Worm (Caenorhabditis elegans) whole organism, L1 larva: Measurements from ENCODE around the gene pxd-1.

ENCODE experiments used
- C16A3.4 ChIP-seq: fragments of 150-350 bp; optimal IDR thresholded peaks from 2 replicates; lab custom pipeline; 2014; ENCODE audit warnings: missing biosample characterization, missing genetic modification characterization
- C34B4.2 ChIP-seq: sonication (generic microtip); optimal IDR thresholded peaks from 2 replicates; lab custom pipeline; 2017; ENCODE audit warnings: mild to moderate bottlenecking, missing genetic modification characterization, missing compliant biosample characterization
- Y116A8C.19 ChIP-seq: sonication (generic microtip); optimal IDR thresholded peaks from 2 replicates; lab custom pipeline; 2016; ENCODE audit warnings: missing compliant biosample characterization, missing genetic modification characterization, borderline replicate concordance
- aha-1 ChIP-seq: fragments of 150-350 bp; optimal IDR thresholded peaks from 2 replicates; lab custom pipeline; 2014; ENCODE audit warnings: missing biosample characterization, missing genetic modification characterization
- alr-1 ChIP-seq: fragments of 200-800 bp; sonication (Bioruptor generic); optimal IDR thresholded peaks from 2 replicates; lab custom pipeline; 2018; ENCODE audit warnings: borderline replicate concordance, mild to moderate bottlenecking, missing genetic modification characterization, missing compliant biosample characterization
- aly-2 ChIP-seq: fragments of 150-350 bp; optimal IDR thresholded peaks from 2 replicates; lab custom pipeline; 2014; ENCODE audit warnings: missing biosample characterization, missing genetic modification characterization
- ama-1 ChIP-seq: fragments of 150-350 bp; optimal IDR thresholded peaks from 2 replicates; lab custom pipeline; 2014
- blmp-1 ChIP-seq: fragments of 150-350 bp; optimal IDR thresholded peaks from 2 replicates; lab custom pipeline; 2014; ENCODE audit warnings: missing biosample characterization, missing genetic modification characterization
- ceh-8 ChIP-seq: fragments of 200-800 bp; sonication (Bioruptor generic); optimal IDR thresholded peaks from 2 replicates; lab custom pipeline; 2018; ENCODE audit warnings: mild to moderate bottlenecking, missing genetic modification characterization, moderate library complexity, missing compliant biosample characterization
- ceh-82 ChIP-seq, 3 experiments: fragments of 150-350 bp in 1 of 3; sonication (generic microtip) in 2 of 3; optimal IDR thresholded peaks; 2 replicates each; lab custom pipeline; 2014 to 2017; ENCODE audit warnings: missing biosample characterization in 3 of 3, missing genetic modification characterization in 3 of 3
- ceh-88 ChIP-seq: fragments of 200-800 bp; sonication (Bioruptor generic); IDR thresholded peaks from 2 replicates; pipeline ENCODE4 v1.3.6; 2022; ENCODE audit warnings: missing genetic modification characterization, missing compliant biosample characterization
- dsc-1 ChIP-seq: sonication (generic microtip); optimal IDR thresholded peaks from 2 replicates; lab custom pipeline; 2016; ENCODE audit warnings: mild to moderate bottlenecking, missing genetic modification characterization, missing compliant biosample characterization
- efl-1 ChIP-seq, 4 experiments: fragments of 150-350 bp; optimal IDR thresholded peaks in 3 of 4; peaks in 1 of 4; 1 replicate in 1 of 4; 2 replicates in 3 of 4; lab custom pipeline; 2014; ENCODE audit warnings: missing biosample characterization in 2 of 4, missing genetic modification characterization in 2 of 4, missing genetic modification reagents in 2 of 4
- efl-3 ChIP-seq: fragments of 200-800 bp; sonication (Bioruptor generic); optimal IDR thresholded peaks from 2 replicates; lab custom pipeline; 2018; ENCODE audit warnings: mild to moderate bottlenecking, missing genetic modification characterization, missing compliant biosample characterization
- egl-13 ChIP-seq: sonication (generic microtip); optimal IDR thresholded peaks from 2 replicates; lab custom pipeline; 2016; ENCODE audit warnings: missing genotype, missing genetic modification reagents, missing genetic modification characterization, missing compliant biosample characterization
- egl-27 ChIP-seq, 2 experiments: fragments of 150-350 bp in 1 of 2; sonication (generic microtip); optimal IDR thresholded peaks; 3 replicates each; lab custom pipeline; 2017 to 2018; ENCODE audit warnings: missing biosample characterization in 2 of 2, missing genetic modification characterization in 2 of 2, missing genetic modification reagents in 2 of 2
- grh-1 ChIP-seq: fragments of 200-800 bp; sonication (Bioruptor generic); IDR thresholded peaks from 2 replicates; pipeline ENCODE4 v1.3.6; 2022; ENCODE audit warnings: missing genetic modification reagents, missing genetic modification characterization, missing compliant biosample characterization
- hlh-4 ChIP-seq: sonication (generic microtip); optimal IDR thresholded peaks from 2 replicates; lab custom pipeline; 2016; ENCODE audit warnings: mild to moderate bottlenecking, missing genetic modification characterization, missing compliant biosample characterization
- hpl-2 ChIP-seq: fragments of 150-350 bp; optimal IDR thresholded peaks from 2 replicates; lab custom pipeline; 2014; ENCODE audit warnings: missing biosample characterization, missing genetic modification reagents, missing genetic modification characterization
- irx-1 ChIP-seq: sonication (generic microtip); optimal IDR thresholded peaks from 2 replicates; lab custom pipeline; 2016; ENCODE audit warnings: missing genetic modification characterization, missing compliant biosample characterization
- jun-1 ChIP-seq: fragments of 150-350 bp; optimal IDR thresholded peaks from 2 replicates; lab custom pipeline; 2014; ENCODE audit warnings: missing biosample characterization, missing genetic modification reagents, missing genetic modification characterization
- lin-13 ChIP-seq: fragments of 150-350 bp; optimal IDR thresholded peaks from 2 replicates; lab custom pipeline; 2014; ENCODE audit warnings: missing biosample characterization, missing genetic modification reagents, missing genetic modification characterization
- lin-14 ChIP-seq: fragments of 200-800 bp; sonication (Bioruptor generic); optimal IDR thresholded peaks from 2 replicates; lab custom pipeline; 2018; ENCODE audit warnings: mild to moderate bottlenecking, missing genetic modification characterization, moderate library complexity, missing compliant biosample characterization
- lir-3 ChIP-seq: sonication (generic microtip); optimal IDR thresholded peaks from 2 replicates; lab custom pipeline; 2016; ENCODE audit warnings: mild to moderate bottlenecking, missing genetic modification characterization, moderate library complexity, missing compliant biosample characterization; ENCODE audit not compliant: poor library complexity
- lsy-2 ChIP-seq, 2 experiments: fragments of 150-350 bp; optimal IDR thresholded peaks; 2 replicates each; lab custom pipeline; 2014; ENCODE audit warnings: missing biosample characterization in 2 of 2, missing genetic modification characterization in 2 of 2
- mab-9 ChIP-seq: fragments of 200-800 bp; sonication (Bioruptor generic); IDR thresholded peaks from 2 replicates; pipeline ENCODE4 v1.3.6; 2022; ENCODE audit warnings: missing genetic modification reagents, missing genetic modification characterization, missing compliant biosample characterization
- nhr-12 ChIP-seq: sonication (generic microtip); optimal IDR thresholded peaks from 2 replicates; lab custom pipeline; 2017; ENCODE audit warnings: missing biosample characterization, missing genetic modification characterization
- nhr-19 ChIP-seq: fragments of 200-800 bp; sonication (Bioruptor generic); conservative IDR thresholded peaks from 2 replicates; pipeline ENCODE4 v1.3.6; 2022; ENCODE audit warnings: missing genetic modification characterization, missing compliant biosample characterization
- nhr-20 ChIP-seq: sonication (generic microtip); optimal IDR thresholded peaks from 2 replicates; lab custom pipeline; 2016; ENCODE audit warnings: mild to moderate bottlenecking, missing genetic modification characterization, missing compliant biosample characterization
- nhr-28 ChIP-seq: fragments of 150-350 bp; optimal IDR thresholded peaks from 2 replicates; lab custom pipeline; 2014; ENCODE audit warnings: missing biosample characterization, missing genetic modification characterization
- nhr-47 ChIP-seq: sonication (generic microtip); optimal IDR thresholded peaks from 2 replicates; lab custom pipeline; 2016; ENCODE audit warnings: mild to moderate bottlenecking, missing genetic modification characterization, moderate library complexity, missing compliant biosample characterization
- nhr-71 ChIP-seq: sonication (generic microtip); optimal IDR thresholded peaks from 2 replicates; lab custom pipeline; 2016; ENCODE audit warnings: mild to moderate bottlenecking, missing genetic modification characterization, moderate library complexity, missing compliant biosample characterization
- nhr-76 ChIP-seq: sonication (generic microtip); optimal IDR thresholded peaks from 2 replicates; lab custom pipeline; 2017; ENCODE audit warnings: missing biosample characterization, missing genetic modification characterization
- nhr-77 ChIP-seq: fragments of 150-350 bp; optimal IDR thresholded peaks from 2 replicates; lab custom pipeline; 2014; ENCODE audit warnings: missing biosample characterization, missing genetic modification characterization
- nhr-84 ChIP-seq: sonication (generic microtip); optimal IDR thresholded peaks from 2 replicates; lab custom pipeline; 2017; ENCODE audit warnings: missing biosample characterization, missing genetic modification characterization
- nhr-85 ChIP-seq: sonication (generic microtip); peaks from one replicate; lab custom pipeline; 2016; ENCODE audit warnings: missing genetic modification characterization, inconsistent platforms, missing compliant biosample characterization
- pax-3 ChIP-seq: fragments of 200-800 bp; sonication (Bioruptor generic); optimal IDR thresholded peaks from 2 replicates; lab custom pipeline; 2018; ENCODE audit warnings: mild to moderate bottlenecking, missing genetic modification characterization, moderate library complexity, missing compliant biosample characterization
- skn-1 ChIP-seq: fragments of 150-350 bp; optimal IDR thresholded peaks from 2 replicates; lab custom pipeline; 2014; ENCODE audit warnings: missing biosample characterization, missing genetic modification characterization
- snu-23 ChIP-seq: sonication (generic microtip); optimal IDR thresholded peaks from 2 replicates; lab custom pipeline; 2016; ENCODE audit warnings: missing genetic modification characterization, missing compliant biosample characterization
- tbx-2 ChIP-seq: sonication (generic microtip); optimal IDR thresholded peaks from 2 replicates; lab custom pipeline; 2016; ENCODE audit warnings: missing genetic modification characterization, missing compliant biosample characterization
- unc-30 ChIP-seq: sonication (generic microtip); optimal IDR thresholded peaks from 2 replicates; lab custom pipeline; 2017; ENCODE audit warnings: missing biosample characterization, missing genetic modification characterization
- unc-98 ChIP-seq: fragments of 200-800 bp; sonication (Bioruptor generic); IDR thresholded peaks from 2 replicates; pipeline ENCODE4 v1.3.6; 2022; ENCODE audit warnings: missing genetic modification characterization, missing compliant biosample characterization
- vab-15 ChIP-seq: sonication (generic microtip); optimal IDR thresholded peaks from 2 replicates; lab custom pipeline; 2017; ENCODE audit warnings: missing genotype, mild to moderate bottlenecking, missing genetic modification characterization, missing compliant biosample characterization
- xbp-1 ChIP-seq: sonication (generic microtip); optimal IDR thresholded peaks from 2 replicates; lab custom pipeline; 2016; ENCODE audit warnings: missing genetic modification characterization, missing compliant biosample characterization
- zip-4 ChIP-seq: fragments of 200-800 bp; sonication (Bioruptor generic); optimal IDR thresholded peaks from 2 replicates; lab custom pipeline; 2018; ENCODE audit warnings: mild to moderate bottlenecking, missing genetic modification characterization, moderate library complexity, missing compliant biosample characterization

The pxd-1 gene

ce11 chrIII:4019801-4020200 lies 13.9 kb downstream of the pxd-1 start, which contains the start of gene snpc-3.4 (continued):
- TF ChIP-seq ceh-88 (GFP tag; lab: Robert Waterston, UW) (no peak), dsc-1 (no peak), lin-14 (GFP tag; lab: Kevin White, UChicago) (peak; percentile 77), egl-27 (tag; optimal IDR thresholded peaks at IDR 0.05; lab: Kevin White, UChicago) (no peak), nhr-77 (peak; percentile 47), snu-23 (GFP tag; lab: Kevin White, UChicago) (peak; percentile 82), egl-13 (tag; lab: Kevin White, UChicago) (no peak), nhr-85 (tag; lab: Kevin White, UChicago) (peak; percentile 86), ceh-82 (tag; optimal IDR thresholded peaks at IDR 0.05; lab: Kevin White, UChicago) (peak in 2 of 3 experiments; percentile 66 to 82), grh-1 (GFP tag; lab: Robert Waterston, UW) (no peak), nhr-20 (tag; lab: Kevin White, UChicago) (peak; percentile 65), jun-1 (peak; percentile 51), ama-1 (no peak), efl-1 (optimal IDR thresholded peaks at IDR 0.05; lab: Kevin White, UChicago) (peak; percentile 77 to 89), efl-1 (GFP tag; optimal IDR thresholded peaks at IDR 0.05 in 1 of 2; lab: Kevin White, UChicago) (peak; percentile 90 to 98), pax-3 (tag; lab: Kevin White, UChicago) (no peak), alr-1 (no peak), nhr-71 (tag; lab: Kevin White, UChicago) (peak; percentile 75), tbx-2 (tag; lab: Kevin White, UChicago) (peak; percentile 60), aha-1 (no peak), hpl-2 (GFP tag; lab: Kevin White, UChicago) (no peak), aly-2 (peak; percentile 53), lsy-2 (tag; optimal IDR thresholded peaks at IDR 0.05; lab: Kevin White, UChicago) (peak; percentile 98 to 99), unc-30 (tag; lab: Kevin White, UChicago) (no peak), Y116A8C.19 (tag; lab: Kevin White, UChicago) (no peak), nhr-76 (tag; lab: Kevin White, UChicago) (no peak), nhr-47 (tag; lab: Kevin White, UChicago) (peak; percentile 77), hlh-4 (no peak), skn-1 (tag; lab: Kevin White, UChicago) (peak; percentile 86), C16A3.4 (tag; lab: Kevin White, UChicago) (peak; percentile 81), efl-3 (GFP tag; lab: Kevin White, UChicago) (no peak)

- no peak for TF ChIP-seq grh-1 (GFP tag; lab: Robert Waterston, UW)
- TF ChIP-seq vab-15 (tag; lab: Kevin White, UChicago) = no peak
- no peak for TF ChIP-seq efl-1 (optimal IDR thresholded peaks at IDR 0.05; lab: Kevin White, UChicago)
- TF ChIP-seq efl-1 (GFP tag; optimal IDR thresholded peaks at IDR 0.05 in 1 of 2; lab: Kevin White, UChicago) = peak in 1 of 2 experiments; percentile 47
- TF ChIP-seq unc-98 (GFP tag; lab: Robert Waterston, UW) = no peak
- no peak for TF ChIP-seq hlh-4
Measured at ce11 chrIII:4021866-4022265, 15.9 kb downstream of the pxd-1 start, which contains the start of gene tftc-5. tftc-5 (plus strand) TSS chrIII:4022166.

ce11 chrIII:4028061-4028460 lies 22.1 kb downstream of the pxd-1 start, which contains the start of gene T02C12.5:
T02C12.5 (minus strand) TSS chrIII:4028161.
- peak; percentile 40 for TF ChIP-seq dsc-1
- no peak for TF ChIP-seq nhr-28 (tag; lab: Kevin White, UChicago)
- TF ChIP-seq, all 84 proteins: peak for 1

- no peak for TF ChIP-seq nhr-84 (tag; lab: Kevin White, UChicago)
- no peak for TF ChIP-seq efl-1 (optimal IDR thresholded peaks at IDR 0.05; lab: Kevin White, UChicago)
- peak in 1 of 2 experiments; percentile 72 for TF ChIP-seq efl-1 (GFP tag; optimal IDR thresholded peaks at IDR 0.05 in 1 of 2; lab: Kevin White, UChicago)
Measured at ce11 chrIII:4030839-4031238, 24.9 kb downstream of the pxd-1 start.

ce11 chrIII:4034984-4035383 lies 29.0 kb downstream of the pxd-1 start:
- TF ChIP-seq C34B4.2 (tag; lab: Kevin White, UChicago) (no peak), lin-14 (GFP tag; lab: Kevin White, UChicago) (peak; percentile 62), lin-13 (GFP tag; lab: Kevin White, UChicago) (no peak), ceh-82 (tag; optimal IDR thresholded peaks at IDR 0.05; lab: Kevin White, UChicago) (peak in 1 of 3 experiments; percentile 30), zip-4 (peak; percentile 34), irx-1 (tag; lab: Kevin White, UChicago) (no peak), blmp-1 (tag; lab: Kevin White, UChicago) (peak; percentile 1), xbp-1 (no peak), aly-2 (no peak), nhr-12 (tag; lab: Kevin White, UChicago) (no peak), ceh-8 (GFP tag; lab: Kevin White, UChicago) (no peak), nhr-19 (no peak), mab-9 (GFP tag; lab: Robert Waterston, UW) (no peak), skn-1 (tag; lab: Kevin White, UChicago) (peak; percentile 44), lir-3 (tag; lab: Kevin White, UChicago) (no peak), nhr-85 (tag; lab: Kevin White, UChicago) (no peak)
